Worm (Caenorhabditis elegans) whole organism, late embryonic: Measurements from ENCODE around the gene drr-2.

Experiments used
- C38D4.7 ChIP-seq: fragments of 200-800 bp; sonication (Bioruptor generic); optimal IDR thresholded peaks from 2 replicates; lab custom pipeline; 2018; ENCODE audit warnings: mild to moderate bottlenecking, missing genetic modification characterization, moderate library complexity, missing compliant biosample characterization
- unc-55 ChIP-seq: sonication (generic microtip); optimal IDR thresholded peaks from 2 replicates; lab custom pipeline; 2017; ENCODE audit warnings: missing biosample characterization, missing genetic modification reagents, missing genetic modification characterization

ce11 chrIII:13651414-13651813 lies 8.0 kb upstream of the drr-2 start:
- TF ChIP-seq C38D4.7 (GFP tag; lab: Kevin White, UChicago) = no peak
- TF ChIP-seq unc-55 (GFP tag; lab: Kevin White, UChicago) = no peak
